Worm (Caenorhabditis elegans) whole organism, midembryonic: ENCODE data around the gene ZK1055.4.

Experiments
- T22C8.4 ChIP-seq: fragments of 200-800 bp; sonication (Bioruptor generic); IDR thresholded peaks from 2 replicates; pipeline ENCODE4 v1.3.6; 2022; ENCODE audit warnings: missing genetic modification characterization, missing compliant biosample characterization
- cog-1 ChIP-seq: sonication (generic microtip); optimal IDR thresholded peaks from 2 replicates; lab custom pipeline; 2016; ENCODE audit warnings: missing genetic modification characterization, missing compliant biosample characterization
- flt-1 ChIP-seq: fragments of 200-800 bp; sonication (Bioruptor generic); IDR thresholded peaks from 2 replicates; pipeline ENCODE4 v1.3.6; 2022; ENCODE audit warnings: missing genetic modification characterization, missing compliant biosample characterization
- klf-2 ChIP-seq: fragments of 200-800 bp; sonication (Bioruptor generic); conservative IDR thresholded peaks from 2 replicates; pipeline ENCODE4 v1.3.6; 2022; ENCODE audit warnings: missing genetic modification reagents, missing genetic modification characterization, missing compliant biosample characterization
- ref-1 ChIP-seq: fragments of 200-800 bp; sonication (Bioruptor generic); conservative IDR thresholded peaks from 2 replicates; pipeline ENCODE4 v1.3.6; 2022; ENCODE audit warnings: missing genetic modification reagents, missing genetic modification characterization, missing compliant biosample characterization
- tab-1 ChIP-seq: fragments of 200-800 bp; sonication (Bioruptor generic); IDR thresholded peaks from 2 replicates; pipeline ENCODE4 v1.3.6; 2022; ENCODE audit warnings: missing genetic modification characterization, missing compliant biosample characterization
- ztf-23 ChIP-seq: fragments of 200-800 bp; sonication (Bioruptor generic); IDR thresholded peaks from 2 replicates; pipeline ENCODE4 v1.3.6; 2022; ENCODE audit warnings: missing genetic modification reagents, missing genetic modification characterization, missing compliant biosample characterization

DNA sequence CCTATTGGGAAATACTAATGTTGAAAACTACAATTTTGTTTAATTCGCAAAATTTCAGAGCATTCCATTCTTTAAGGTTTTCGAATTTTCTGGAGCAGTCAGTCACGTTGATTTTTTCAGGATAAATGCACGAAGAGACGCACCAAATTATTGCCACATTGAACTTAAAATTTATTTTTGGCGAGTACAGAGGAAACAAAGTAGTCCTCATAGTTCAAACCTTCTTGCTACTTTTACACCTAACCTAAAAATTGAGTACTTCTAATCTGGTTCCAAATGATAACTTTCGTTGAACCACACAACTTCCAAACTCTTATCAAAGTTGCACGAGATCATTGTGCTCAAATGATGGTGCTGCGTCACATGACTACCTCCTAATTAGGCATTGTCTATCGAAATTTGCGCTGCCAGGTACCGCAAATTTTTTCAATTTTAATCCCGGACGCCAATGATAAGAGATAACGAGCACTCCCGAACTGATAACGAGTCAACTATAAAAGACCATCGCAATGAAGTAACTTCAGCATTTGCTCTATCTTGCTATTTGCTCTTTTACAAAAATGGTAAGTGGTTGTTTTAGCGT lies 32.4 kb downstream of the ZK1055.4 start, which contains the start of gene cpr-4:
- TF ChIP-seq ref-1 (GFP tag; lab: Robert Waterston, UW), result no peak
- TF ChIP-seq cog-1 (tag; lab: Kevin White, UChicago), result no peak
- TF ChIP-seq klf-2 (GFP tag; lab: Robert Waterston, UW), result no peak
- TF ChIP-seq ztf-23 (GFP tag; lab: Robert Waterston, UW), result no peak
- no peak for TF ChIP-seq flt-1 (GFP tag; lab: Robert Waterston, UW)
- TF ChIP-seq tab-1 (GFP tag; lab: Robert Waterston, UW), result no peak
- TF ChIP-seq T22C8.4 (GFP tag; lab: Robert Waterston, UW), result no peak
